Worm (Caenorhabditis elegans): ENCODE results near the gene F08G2.8.

DNA sequence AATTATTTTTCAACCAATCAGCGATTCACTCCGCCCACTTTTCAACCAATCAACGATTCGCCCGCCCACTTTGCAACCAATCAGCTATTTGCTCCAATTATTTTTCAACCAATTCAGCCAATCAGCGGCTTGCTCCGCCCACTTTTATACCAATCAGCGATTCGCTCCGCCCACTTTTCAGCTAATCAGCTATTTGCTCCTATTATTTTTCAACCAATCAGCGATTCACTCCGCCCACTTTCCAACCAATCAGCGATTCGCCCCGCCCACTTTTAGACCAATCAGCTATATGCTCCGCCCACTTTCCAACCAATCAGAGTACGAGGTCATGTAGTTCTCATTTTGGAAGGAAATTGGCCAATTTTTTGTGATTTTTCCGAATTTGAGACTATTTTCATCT lies 3.2 kb downstream of the F08G2.8 start:
- TF ChIP-seq nhr-11 (tag; optimal IDR thresholded peaks at IDR 0.05) (no peak), hlh-30 (tag; optimal IDR thresholded peaks at IDR 0.05; ENCODE audit: insufficient read depth) (no peak), pha-4 (GFP tag; IDR thresholded peaks at IDR 0.05) (no peak), pha-4 (tag; optimal IDR thresholded peaks at IDR 0.05) (no peak), set-16 (GFP tag; IDR thresholded peaks at IDR 0.05) (no peak), snpc-1.2 (GFP tag; IDR thresholded peaks at IDR 0.05) (no peak), nhr-28 (tag; optimal IDR thresholded peaks at IDR 0.05) (no peak), jun-1 (tag; optimal IDR thresholded peaks at IDR 0.05) (no peak), ZK337.2 (GFP tag; IDR thresholded peaks at IDR 0.05) (no peak), nhr-48 (tag; optimal IDR thresholded peaks at IDR 0.05) (no peak), mep-1 (tag; optimal IDR thresholded peaks at IDR 0.05) (no peak), zip-11 (GFP tag; IDR thresholded peaks at IDR 0.05) (no peak), fos-1 (tag; optimal IDR thresholded peaks at IDR 0.05) (no peak), unc-130 (GFP tag; optimal IDR thresholded peaks at IDR 0.05) (no peak), skn-1 (tag; optimal IDR thresholded peaks at IDR 0.05) (no peak)

Measured in whole organism, L4 larva.